Fruit fly (Drosophila melanogaster) whole organism, embryonic: Measurements from ENCODE around the gene Cp16.
A peak's percentile ranks its signal among the peaks of the same experiment; 100 is the strongest.

Source experiments
- Antp ChIP-seq: fragments of 200-800 bp; sonication (Bioruptor generic); optimal IDR thresholded peaks from 3 replicates; lab custom pipeline; 2016; ENCODE audit warnings: missing biosample characterization, missing genetic modification characterization
- Blimp-1 ChIP-seq: fragments of 200-800 bp; sonication (Bioruptor generic); optimal IDR thresholded peaks from 3 replicates; lab custom pipeline; 2018; ENCODE audit warnings: missing biosample characterization, missing genetic modification characterization, mild to moderate bottlenecking, moderate library complexity, missing genetic modification reagents
- CG10979 ChIP-seq: fragments of 200-800 bp; sonication (Bioruptor generic); optimal IDR thresholded peaks from 2 replicates; lab custom pipeline; 2018; ENCODE audit warnings: missing biosample characterization, mild to moderate bottlenecking, missing genetic modification characterization, moderate library complexity
- CG11504 ChIP-seq: fragments of 200-800 bp; sonication (Bioruptor generic); optimal IDR thresholded peaks from 3 replicates; lab custom pipeline; 2019; ENCODE audit warnings: missing biosample characterization, mild to moderate bottlenecking, missing genetic modification characterization, moderate library complexity
- CG11696 ChIP-seq: fragments of 200-800 bp; sonication (Bioruptor generic); IDR thresholded peaks from 2 replicates; pipeline ENCODE4 v1.3.6; 2022; ENCODE audit warnings: missing biosample characterization, missing genetic modification characterization
- CG12236 ChIP-seq: fragments of 200-800 bp; sonication (Bioruptor generic); optimal IDR thresholded peaks from 2 replicates; lab custom pipeline; 2016; ENCODE audit warnings: missing biosample characterization, missing genetic modification characterization
- CG1233 ChIP-seq: fragments of 200-800 bp; sonication (Bioruptor generic); optimal IDR thresholded peaks from 4 replicates; lab custom pipeline; 2018; ENCODE audit warnings: missing biosample characterization, mild to moderate bottlenecking, missing genetic modification characterization
- CG13287 ChIP-seq: fragments of 200-800 bp; sonication (Bioruptor generic); IDR thresholded peaks from 2 replicates; pipeline ENCODE4 v1.3.6; 2022; ENCODE audit warnings: missing biosample characterization, missing genetic modification characterization; ENCODE audit not compliant: partially characterized antibody
- CG17361 ChIP-seq: fragments of 200-800 bp; sonication (Bioruptor generic); IDR thresholded peaks from 3 replicates; pipeline ENCODE4 v1.3.6; 2022; ENCODE audit warnings: missing biosample characterization, missing genetic modification characterization
- CG2712 ChIP-seq: fragments of 200-800 bp; optimal IDR thresholded peaks from 3 replicates; lab custom pipeline; 2019; ENCODE audit warnings: missing biosample characterization, mild to moderate bottlenecking, missing genetic modification characterization, moderate library complexity
- CG32532 ChIP-seq: fragments of 200-800 bp; sonication (Bioruptor generic); IDR thresholded peaks from 2 replicates; pipeline ENCODE4 v1.3.6; 2022; ENCODE audit warnings: missing biosample characterization, missing genetic modification characterization
- CG34376 ChIP-seq: fragments of 200-800 bp; sonication (Bioruptor generic); optimal IDR thresholded peaks from 2 replicates; lab custom pipeline; 2018; ENCODE audit warnings: missing biosample characterization, mild to moderate bottlenecking, missing genetic modification characterization
- CG3995 ChIP-seq: fragments of 200-800 bp; sonication (Bioruptor generic); optimal IDR thresholded peaks from 3 replicates; lab custom pipeline; 2016; ENCODE audit warnings: missing biosample characterization, missing genetic modification characterization
- CG7987 ChIP-seq: fragments of 200-800 bp; sonication (Bioruptor generic); optimal IDR thresholded peaks from 2 replicates; lab custom pipeline; 2018; ENCODE audit warnings: missing biosample characterization, mild to moderate bottlenecking, missing genetic modification characterization, moderate library complexity
- CG8281 ChIP-seq: fragments of 200-800 bp; sonication (Bioruptor generic); optimal IDR thresholded peaks from 2 replicates; lab custom pipeline; 2018; ENCODE audit warnings: missing biosample characterization, mild to moderate bottlenecking, missing genetic modification characterization, moderate library complexity
- Doc2 ChIP-seq: fragments of 200-800 bp; sonication (Bioruptor generic); IDR thresholded peaks from 2 replicates; pipeline ENCODE4 v1.3.6; 2022; ENCODE audit warnings: missing biosample characterization, missing genetic modification characterization
- Dref ChIP-seq: fragments of 200-800 bp; sonication (Bioruptor generic); IDR thresholded peaks from 2 replicates; pipeline ENCODE4 v1.3.6; 2022; ENCODE audit warnings: missing biosample characterization, missing genetic modification characterization
- Elba2 ChIP-seq: fragments of 200-800 bp; sonication (Bioruptor generic); optimal IDR thresholded peaks from 3 replicates; lab custom pipeline; 2016; ENCODE audit warnings: missing biosample characterization, missing genetic modification characterization
- Ets65A ChIP-seq: fragments of 200-800 bp; sonication (Bioruptor generic); peaks from one replicate; lab custom pipeline; 2016; ENCODE audit warnings: missing biosample characterization, missing genetic modification characterization
- Hr39 ChIP-seq: fragments of >200 bp; optimal IDR thresholded peaks from 2 replicates; lab custom pipeline; 2017
- Hsf ChIP-seq: fragments of 200-800 bp; sonication (Bioruptor generic); optimal IDR thresholded peaks from 3 replicates; lab custom pipeline; 2016; ENCODE audit warnings: missing biosample characterization, missing genetic modification characterization
- Med ChIP-seq: fragments of 200-800 bp; sonication (Bioruptor generic); peaks from one replicate; lab custom pipeline; 2016; ENCODE audit warnings: missing biosample characterization, missing genetic modification characterization, mild to moderate bottlenecking, inconsistent platforms, moderate library complexity
- Poxn ChIP-seq: fragments of 200-800 bp; sonication (Bioruptor generic); IDR thresholded peaks from 2 replicates; pipeline ENCODE4 v1.3.6; 2022; ENCODE audit warnings: missing biosample characterization, missing genetic modification characterization
- Usf ChIP-seq: fragments of 200-800 bp; sonication (Bioruptor generic); optimal IDR thresholded peaks from 2 replicates; lab custom pipeline; 2017; ENCODE audit warnings: missing genotype, missing biosample characterization, missing genetic modification characterization
- amos ChIP-seq: fragments of 200-800 bp; sonication (Bioruptor generic); IDR thresholded peaks from 2 replicates; pipeline ENCODE4 v1.3.6; 2022; ENCODE audit warnings: missing biosample characterization, missing genetic modification characterization; ENCODE audit not compliant: partially characterized antibody
- caup ChIP-seq: fragments of 200-800 bp; sonication (Bioruptor generic); optimal IDR thresholded peaks from 3 replicates; lab custom pipeline; 2017; ENCODE audit warnings: missing biosample characterization, mild to moderate bottlenecking, missing genetic modification characterization, moderate library complexity; ENCODE audit not compliant: severe bottlenecking
- chinmo ChIP-seq: fragments of 200-800 bp; sonication (Bioruptor generic); IDR thresholded peaks from 4 replicates; pipeline ENCODE4 v1.3.6; 2022; ENCODE audit warnings: missing biosample characterization, missing genetic modification characterization; ENCODE audit not compliant: partially characterized antibody
- crol ChIP-seq: fragments of 200-800 bp; sonication (Bioruptor generic); IDR thresholded peaks from 2 replicates; pipeline ENCODE4 v1.3.6; 2022; ENCODE audit warnings: missing biosample characterization, missing genetic modification characterization
- dpn ChIP-seq, 2 experiments: fragments of 200-800 bp; sonication (Bioruptor generic); optimal IDR thresholded peaks; 3 replicates each; lab custom pipeline; 2016; ENCODE audit warnings: missing biosample characterization in 2 of 2, missing genetic modification characterization in 2 of 2
- ewg ChIP-seq: fragments of 200-800 bp; sonication (Bioruptor generic); optimal IDR thresholded peaks from 3 replicates; lab custom pipeline; 2017; ENCODE audit warnings: mild to moderate bottlenecking, missing biosample characterization, missing genetic modification reagents, missing genetic modification characterization
- exex ChIP-seq: fragments of 200-800 bp; sonication (Bioruptor generic); optimal IDR thresholded peaks from 4 replicates; lab custom pipeline; 2018; ENCODE audit warnings: missing biosample characterization, mild to moderate bottlenecking, missing genetic modification characterization, moderate library complexity
- knrl ChIP-seq: fragments of 200-800 bp; sonication (Bioruptor generic); IDR thresholded peaks from 3 replicates; pipeline ENCODE4 v1.3.6; 2022; ENCODE audit warnings: missing biosample characterization, missing genetic modification characterization; ENCODE audit not compliant: partially characterized antibody
- lmd ChIP-seq: fragments of 200-800 bp; sonication (Bioruptor generic); IDR thresholded peaks from 2 replicates; pipeline ENCODE4 v1.3.6; 2022; ENCODE audit warnings: missing biosample characterization, missing genetic modification characterization
- lola ChIP-seq, 3 experiments: fragments of >200 bp in 2 of 3; fragments of 200-800 bp in 1 of 3; sonication (Bioruptor generic) in 1 of 3; optimal IDR thresholded peaks; 2 replicates each; lab custom pipeline; 2017 to 2019; ENCODE audit warnings: missing biosample characterization in 3 of 3, missing genetic modification characterization in 3 of 3, mild to moderate bottlenecking in 1 of 3, moderate library complexity in 1 of 3
- mirr ChIP-seq: fragments of 200-800 bp; sonication (Bioruptor generic); optimal IDR thresholded peaks from 3 replicates; lab custom pipeline; 2018; ENCODE audit warnings: missing biosample characterization, mild to moderate bottlenecking, missing genetic modification characterization
- p53 ChIP-seq: fragments of 200-800 bp; sonication (Bioruptor generic); optimal IDR thresholded peaks from 2 replicates; lab custom pipeline; 2016; ENCODE audit warnings: missing biosample characterization, missing genetic modification characterization
- pan ChIP-seq, 4 experiments: fragments of >200 bp in 3 of 4; fragments of 200-800 bp in 1 of 4; sonication (Bioruptor generic) in 1 of 4; optimal IDR thresholded peaks in 3 of 4; IDR thresholded peaks in 1 of 4; 2 replicates each; pipeline versions ENCODE4 v1.3.6 to Lab custom; 2017 to 2022; ENCODE audit warnings: missing biosample characterization in 2 of 4, missing genetic modification characterization in 2 of 4, mixed read lengths in 1 of 4
- prd ChIP-seq, 3 experiments: fragments of >200 bp in 2 of 3; fragments of 200-800 bp in 1 of 3; sonication (Bioruptor generic) in 1 of 3; optimal IDR thresholded peaks in 2 of 3; IDR thresholded peaks in 1 of 3; 2 replicates in 2 of 3; 3 replicates in 1 of 3; pipeline versions ENCODE4 v1.3.6 to Lab custom; 2017 to 2022; ENCODE audit warnings: missing biosample characterization in 1 of 3, missing genetic modification characterization in 1 of 3
- sd ChIP-seq: fragments of 200-800 bp; sonication (Bioruptor generic); optimal IDR thresholded peaks from 3 replicates; lab custom pipeline; 2018; ENCODE audit warnings: missing biosample characterization, mild to moderate bottlenecking, missing genetic modification characterization, moderate library complexity
- sens-2 ChIP-seq: fragments of 200-800 bp; sonication (Bioruptor generic); IDR thresholded peaks from 2 replicates; pipeline ENCODE4 v1.3.6; 2022; ENCODE audit warnings: missing biosample characterization, missing genetic modification characterization
- sug ChIP-seq: fragments of 200-800 bp; optimal IDR thresholded peaks from 2 replicates; lab custom pipeline; 2019; ENCODE audit warnings: missing biosample characterization, mild to moderate bottlenecking, missing genetic modification characterization, moderate library complexity
- ttk ChIP-seq: fragments of 200-800 bp; sonication (Bioruptor generic); IDR thresholded peaks from 2 replicates; pipeline ENCODE4 v2.1.2; 2022; ENCODE audit warnings: missing biosample characterization, missing genetic modification characterization
- vnd ChIP-seq: fragments of 200-800 bp; sonication (Bioruptor generic); IDR thresholded peaks from 3 replicates; pipeline ENCODE4 v1.3.6; 2022; ENCODE audit warnings: missing biosample characterization, missing genetic modification characterization; ENCODE audit not compliant: partially characterized antibody
- z ChIP-seq: fragments of 200-800 bp; sonication (Bioruptor generic); IDR thresholded peaks from 3 replicates; pipeline ENCODE4 v1.3.6; 2022; ENCODE audit warnings: missing biosample characterization, missing genetic modification characterization
- zf30C ChIP-seq: fragments of 200-800 bp; sonication (Bioruptor generic); optimal IDR thresholded peaks from 3 replicates; lab custom pipeline; 2018; ENCODE audit warnings: missing biosample characterization, mild to moderate bottlenecking, missing genetic modification characterization

Cp16 gene

dm6 chr3L:8731494-8731994 is at the start of gene Cp16:
TSS of gene Cp16 (plus strand) at chr3L:8731944.
- TF ChIP-seq dpn (GFP tag; optimal IDR thresholded peaks at IDR 0.05; lab: Kevin White, UChicago) (no peak), CG17361 (GFP tag; lab: Robert Waterston, UW) (no peak), Dref (GFP tag; lab: Robert Waterston, UW) (0 out of 2 replicates have a peak, but pooled peaks have one; percentile 1), Hr39 (lab: Kevin White, UChicago) (peak; percentile 66), knrl (peak; percentile 20; the same call in 1 of the 3 replicates), Doc2 (GFP tag; lab: Robert Waterston, UW) (no peak), Antp (GFP tag; lab: Kevin White, UChicago) (no peak), Hsf (GFP tag; lab: Kevin White, UChicago) (no peak), Elba2 (GFP tag; lab: Kevin White, UChicago) (no peak), amos (no peak)

DNA sequence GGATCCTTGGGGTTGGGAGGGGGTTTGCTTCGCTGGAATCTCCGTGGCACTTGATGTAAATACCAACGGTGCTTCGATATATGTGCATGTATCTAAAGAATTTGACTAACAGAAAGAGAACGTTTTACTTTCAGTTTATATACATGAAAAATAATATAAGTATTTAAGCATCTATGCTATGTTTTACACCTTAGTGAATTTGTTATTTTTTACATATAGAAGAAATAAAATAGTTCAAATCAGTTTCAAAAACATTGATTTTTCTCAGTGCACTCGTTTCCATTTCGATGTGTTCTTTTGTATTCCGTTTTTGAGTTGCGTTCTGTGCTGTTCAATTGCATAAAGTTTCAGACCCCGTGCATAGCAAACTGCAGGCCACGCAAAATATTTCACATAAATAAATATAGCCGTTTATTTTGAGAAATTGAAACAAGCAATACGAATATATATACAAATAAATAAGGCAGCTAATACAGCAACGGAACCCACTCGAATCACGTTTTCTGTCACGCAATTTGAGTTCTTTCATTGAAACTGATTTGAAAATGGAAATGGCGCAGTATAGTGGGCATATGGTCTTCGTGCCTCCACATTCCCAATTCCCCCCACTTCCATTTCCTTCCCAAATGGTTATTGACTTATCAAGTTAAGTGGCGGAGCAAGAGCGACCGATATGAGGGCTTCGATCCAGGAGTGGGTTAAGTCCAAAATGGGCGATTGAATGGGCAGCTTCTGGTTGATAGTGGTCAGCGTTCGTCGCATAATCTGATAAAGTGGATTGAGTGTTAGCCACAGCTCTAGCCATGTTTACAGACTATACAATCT is 49.0 kb upstream of the Cp16 start:
- TF ChIP-seq sug (peak; percentile 82), CG8281 (peak; percentile 12), Poxn (GFP tag; lab: Robert Waterston, UW) (no peak), Med (GFP tag; lab: Kevin White, UChicago) (no peak), CG13287 (GFP tag; lab: Robert Waterston, UW) (no peak), CG11696 (peak; percentile 42; the same call in 1 of the 2 replicates), lmd (GFP tag; lab: Robert Waterston, UW) (peak; percentile 17; the same call in 1 of the 2 replicates), ttk (GFP tag; lab: Robert Waterston, UW) (0 out of 2 replicates have a peak, but pooled peaks have one; percentile 6), ewg (GFP tag; lab: Kevin White, UChicago) (no peak), sd (tag; lab: Kevin White, UChicago) (peak; percentile 52), exex (peak; percentile 85), CG12236 (GFP tag; lab: Kevin White, UChicago) (no peak), prd (optimal IDR thresholded peaks at IDR 0.05; lab: Kevin White, UChicago) (no peak), prd (GFP tag; IDR thresholded peaks at IDR 0.05; lab: Robert Waterston, UW) (peak; percentile 57), zf30C (GFP tag; lab: Kevin White, UChicago) (no peak), Ets65A (peak; percentile 50), crol (no peak), sens-2 (GFP tag; lab: Robert Waterston, UW) (0 out of 2 replicates have a peak, but pooled peaks have one; percentile 42), lola (GFP tag; optimal IDR thresholded peaks at IDR 0.05; lab: Kevin White, UChicago) (no peak), vnd (0 out of 3 replicates have a peak, but pooled peaks have one; percentile 35), CG11504 (tag; lab: Kevin White, UChicago) (peak; percentile 3), Blimp-1 (GFP tag; lab: Kevin White, UChicago) (peak; percentile 9), caup (no peak), CG32532 (GFP tag; lab: Robert Waterston, UW) (peak; percentile 18; the same call in 1 of the 2 replicates), CG34376 (GFP tag; lab: Kevin White, UChicago) (peak; percentile 28), Usf (GFP tag; lab: Kevin White, UChicago) (no peak), chinmo (peak; percentile 69; the same call in 2 of the 4 replicates), CG1233 (GFP tag; lab: Kevin White, UChicago) (no peak), CG2712 (tag; lab: Kevin White, UChicago) (peak; percentile 20), CG17361 (GFP tag; lab: Robert Waterston, UW) (0 out of 3 replicates have a peak, but pooled peaks have one; percentile 16), pan (optimal IDR thresholded peaks at IDR 0.05; lab: Kevin White, UChicago) (no peak), pan (GFP tag; optimal IDR thresholded peaks at IDR 0.05 in 1 of 2, IDR thresholded peaks at IDR 0.05 in 1 of 2) (no peak), p53 (GFP tag; lab: Kevin White, UChicago) (no peak), CG3995 (GFP tag; lab: Kevin White, UChicago) (peak; percentile 40), mirr (GFP tag; lab: Kevin White, UChicago) (peak; percentile 17), z (no peak), CG7987 (GFP tag; lab: Kevin White, UChicago) (peak; percentile 13), CG10979 (tag; lab: Kevin White, UChicago) (peak; percentile 22)
